Worm (Caenorhabditis elegans): ENCODE measurements around the gene col-174.
A peak's percentile ranks its signal among the peaks of the same experiment; 100 is the strongest.

col-174 gene

ce11 chrX:7506533-7506932 lies 40.1 kb upstream of the col-174 start, which contains the start of gene lgc-11:
TSS of gene lgc-11 (minus strand) at chrX:7506633.
- TF ChIP-seq nhr-80 (tag; optimal IDR thresholded peaks at IDR 0.05): no peak
- no peak for TF ChIP-seq dox-1 (GFP tag; IDR thresholded peaks at IDR 0.05)
- TF ChIP-seq ztf-6 (GFP tag; IDR thresholded peaks at IDR 0.05): no peak
- TF ChIP-seq ceh-100 (GFP tag; IDR thresholded peaks at IDR 0.05): no peak
- no peak for TF ChIP-seq egl-18 (GFP tag; IDR thresholded peaks at IDR 0.05)
- TF ChIP-seq madf-6 (GFP tag; IDR thresholded peaks at IDR 0.05): no peak
- TF ChIP-seq snpc-1.1 (tag; optimal IDR thresholded peaks at IDR 0.05; ENCODE audit: insufficient read depth): no peak

DNA sequence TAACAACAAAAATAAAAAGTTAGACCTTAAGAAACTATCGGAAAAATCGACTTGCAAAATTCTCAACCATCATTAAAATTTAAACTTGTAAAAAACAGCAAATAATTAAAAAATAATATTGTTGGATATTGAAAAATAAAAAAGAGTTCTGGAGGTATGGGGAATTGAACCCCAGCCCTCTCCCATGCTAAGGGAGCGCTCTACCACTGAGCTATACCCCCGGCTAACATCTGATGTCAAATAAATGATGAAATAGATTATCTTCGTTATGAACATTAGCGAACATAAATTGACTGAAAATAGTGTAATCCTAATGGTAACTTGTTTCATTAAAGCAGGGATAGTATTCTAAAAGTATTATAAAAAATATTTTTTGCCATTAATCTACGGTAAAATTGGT lies 39.5 kb upstream of the col-174 start:
- TF ChIP-seq zim-3 (tag; optimal IDR thresholded peaks at IDR 0.05): no peak
- TF ChIP-seq hrde-1 (tag; optimal IDR thresholded peaks at IDR 0.05; ENCODE audit: borderline replicate concordance): peak; percentile 36
- TF ChIP-seq ztf-18 (tag; optimal IDR thresholded peaks at IDR 0.05): peak; percentile 52
- no peak for TF ChIP-seq athp-1 (tag; optimal IDR thresholded peaks at IDR 0.05)
- TF ChIP-seq lin-26 (GFP tag; IDR thresholded peaks at IDR 0.05): peak; percentile 88
- 0 out of 2 replicates have a peak, but pooled peaks have one; percentile 65 for TF ChIP-seq ztf-25 (GFP tag; IDR thresholded peaks at IDR 0.05)
- TF ChIP-seq tbp1 (GFP tag; optimal IDR thresholded peaks at IDR 0.05): peak; percentile 90
- TF ChIP-seq madf-10 (tag; optimal IDR thresholded peaks at IDR 0.05): no peak
- peak; percentile 51 for TF ChIP-seq ZK185.1 (tag; optimal IDR thresholded peaks at IDR 0.05; ENCODE audit: poor library complexity, severe bottlenecking)
- TF ChIP-seq chd-7 (tag; optimal IDR thresholded peaks at IDR 0.05): no peak
- peak; percentile 47 to 51 for TF ChIP-seq rec-8 (tag; optimal IDR thresholded peaks at IDR 0.05)
- no peak for TF ChIP-seq sptf-2 (GFP tag; optimal IDR thresholded peaks at IDR 0.05)
- TF ChIP-seq die-1 (tag; optimal IDR thresholded peaks at IDR 0.05): peak; percentile 79
- TF ChIP-seq T07F8.4 (tag; optimal IDR thresholded peaks at IDR 0.05): peak; percentile 47
- peak; percentile 51; the same call in 1 of the 2 replicates for TF ChIP-seq pbrm-1 (GFP tag; IDR thresholded peaks at IDR 0.05)
- TF ChIP-seq mxl-1 (tag; optimal IDR thresholded peaks at IDR 0.05): peak; percentile 61
- TF ChIP-seq Y53F4B.3 (GFP tag; IDR thresholded peaks at IDR 0.05): no peak
- no peak for TF ChIP-seq F33H1.4 (GFP tag; IDR thresholded peaks at IDR 0.05)
- TF ChIP-seq attf-5 (GFP tag; optimal IDR thresholded peaks at IDR 0.05): peak; percentile 7
- TF ChIP-seq snpc-3.4 (tag; optimal IDR thresholded peaks at IDR 0.05): peak; percentile 52
- TF ChIP-seq nhr-27 (tag; optimal IDR thresholded peaks at IDR 0.05): no peak
- peak; percentile 89; the same call in 1 of the 2 replicates for TF ChIP-seq ceh-40 (GFP tag; IDR thresholded peaks at IDR 0.05)
- no peak for TF ChIP-seq dpl-1 (GFP tag; optimal IDR thresholded peaks at IDR 0.05)
- peak; percentile 34; the same call in 1 of the 2 replicates for TF ChIP-seq D2030.7 (GFP tag; IDR thresholded peaks at IDR 0.05)
- 0 out of 2 replicates have a peak, but pooled peaks have one; percentile 10 for TF ChIP-seq ztf-6 (GFP tag; IDR thresholded peaks at IDR 0.05)
- TF ChIP-seq rpc-1 (optimal IDR thresholded peaks at IDR 0.05): peak; percentile 94
- peak; percentile 96 for TF ChIP-seq rpc-1 (tag; optimal IDR thresholded peaks at IDR 0.05)
- TF ChIP-seq snpc-4 (GFP tag; optimal IDR thresholded peaks at IDR 0.05): no peak
- TF ChIP-seq snpc-4 (tag; optimal IDR thresholded peaks at IDR 0.05): no peak
- TF ChIP-seq hmg-1.2 (GFP tag; IDR thresholded peaks at IDR 0.05): peak; percentile 45; the same call in 1 of the 2 replicates
- TF ChIP-seq ceh-79 (tag; optimal IDR thresholded peaks at IDR 0.05): no peak
- peak; percentile 73 for TF ChIP-seq nhr-90 (tag; optimal IDR thresholded peaks at IDR 0.05)
- TF ChIP-seq sdz-38 (tag; optimal IDR thresholded peaks at IDR 0.05): no peak
- TF ChIP-seq B0261.1 (tag; optimal IDR thresholded peaks at IDR 0.05): peak; percentile 70
- peak; percentile 29 for TF ChIP-seq unc-130 (GFP tag; optimal IDR thresholded peaks at IDR 0.05)
- no peak for TF ChIP-seq ets-4 (GFP tag; optimal IDR thresholded peaks at IDR 0.05)
- TF ChIP-seq lsl-1 (GFP tag; optimal IDR thresholded peaks at IDR 0.05): no peak
- TF ChIP-seq C17E4.6 (GFP tag; IDR thresholded peaks at IDR 0.05): no peak
- TF ChIP-seq him-1 (tag; optimal IDR thresholded peaks at IDR 0.05): peak; percentile 65
- peak; percentile 68 for TF ChIP-seq hlh-12 (tag; optimal IDR thresholded peaks at IDR 0.05)

All from whole organism, young adult.